Worm (Caenorhabditis elegans) whole organism, young adult: Measurements from ENCODE around the gene arrd-6.

Experiments
- ama-1 ChIP-seq, 3 experiments: fragments of 150-350 bp in 1 of 3; sonication (generic microtip) in 2 of 3; optimal IDR thresholded peaks; 2 replicates each; lab custom pipeline; 2014 to 2018; ENCODE audit warnings: missing biosample characterization in 2 of 3, missing genetic modification characterization in 2 of 3, missing genetic modification reagents in 2 of 3
- cebp-2 ChIP-seq: fragments of 200-800 bp; sonication (Bioruptor generic); IDR thresholded peaks from 2 replicates; pipeline ENCODE4 v1.3.6; 2022; ENCODE audit warnings: missing genetic modification characterization, missing compliant biosample characterization

DNA sequence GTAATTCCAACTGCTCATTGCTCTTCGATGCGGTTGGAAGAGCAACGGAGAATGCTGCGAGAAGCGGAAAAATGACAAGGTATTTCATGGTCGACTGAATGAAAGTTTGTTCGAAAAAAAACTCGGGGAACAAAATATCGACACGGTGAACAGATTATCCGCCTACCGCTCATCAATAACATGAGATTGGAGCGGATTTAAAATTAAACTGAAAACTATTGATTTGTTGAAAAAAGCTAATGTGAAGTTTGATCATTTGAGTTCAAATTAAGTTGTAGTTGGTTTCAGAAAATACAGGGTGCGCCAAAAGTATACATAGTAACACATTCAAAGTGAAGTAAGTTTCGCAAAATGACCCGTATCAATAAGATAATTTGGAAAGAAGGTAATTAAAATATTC is 2.4 kb upstream of the arrd-6 start, which contains the start of gene F40F8.4:
- no peak for TF ChIP-seq ama-1 (optimal IDR thresholded peaks at IDR 0.05; lab: Kevin White, UChicago)
- TF ChIP-seq ama-1 (GFP tag; optimal IDR thresholded peaks at IDR 0.05; lab: Kevin White, UChicago) = no peak
- TF ChIP-seq cebp-2 = no peak
